Worm (Caenorhabditis elegans) whole organism, mixed stage, embryonic: ENCODE results near the gene ddl-1.

Experiments
- elt-3 ChIP-seq: fragments of 150-350 bp; optimal IDR thresholded peaks from 2 replicates; lab custom pipeline; 2014; ENCODE audit warnings: missing biosample characterization, missing genetic modification characterization
- mep-1 ChIP-seq: fragments of 150-350 bp; optimal IDR thresholded peaks from 2 replicates; lab custom pipeline; 2017; ENCODE audit warnings: missing biosample characterization, missing genetic modification reagents, missing genetic modification characterization, inconsistent platforms
- unc-62 ChIP-seq: fragments of 150-350 bp; optimal IDR thresholded peaks from 2 replicates; lab custom pipeline; 2014; ENCODE audit warnings: missing biosample characterization, missing genetic modification reagents, missing genetic modification characterization
- ztf-11 ChIP-seq: fragments of 150-350 bp; optimal IDR thresholded peaks from 2 replicates; lab custom pipeline; 2014; ENCODE audit warnings: missing biosample characterization, missing genetic modification characterization

- TF ChIP-seq elt-3 (tag; lab: Kevin White, UChicago) (no peak), unc-62 (GFP tag; lab: Kevin White, UChicago) (no peak), mep-1 (tag; lab: Kevin White, UChicago) (no peak), ztf-11 (tag; lab: Kevin White, UChicago) (no peak)
Measured at ce11 chrII:5603194-5603593, 45.0 kb downstream of the ddl-1 start, which contains the start of gene C17G10.6.
